Fruit fly (Drosophila melanogaster) whole organism, embryonic: ENCODE results near the gene CG31960.

Experiments
- Bteb2 ChIP-seq: fragments of 200-800 bp; sonication (Bioruptor generic); optimal IDR thresholded peaks from 2 replicates; lab custom pipeline; 2016; ENCODE audit warnings: missing biosample characterization, missing genetic modification characterization
- CG10321 ChIP-seq: fragments of 200-800 bp; sonication (Bioruptor generic); IDR thresholded peaks from 2 replicates; pipeline ENCODE4 v1.3.6; 2022; ENCODE audit warnings: missing biosample characterization, missing genetic modification characterization
- CG12104 ChIP-seq: fragments of 200-800 bp; sonication (Bioruptor generic); optimal IDR thresholded peaks from 3 replicates; lab custom pipeline; 2016; ENCODE audit warnings: missing biosample characterization, missing genetic modification characterization
- CG12299 ChIP-seq: fragments of 200-800 bp; sonication (Bioruptor generic); optimal IDR thresholded peaks from 2 replicates; lab custom pipeline; 2018; ENCODE audit warnings: missing biosample characterization, mild to moderate bottlenecking, missing genetic modification characterization
- CG14050 ChIP-seq: fragments of 200-800 bp; sonication (Bioruptor generic); IDR thresholded peaks from 3 replicates; pipeline ENCODE4 v1.3.6; 2022; ENCODE audit warnings: missing biosample characterization, missing genetic modification characterization
- CG14441 ChIP-seq: fragments of 200-800 bp; sonication (Bioruptor generic); IDR thresholded peaks from 2 replicates; pipeline ENCODE4 v1.3.6; 2022; ENCODE audit warnings: missing biosample characterization, missing genetic modification characterization
- CG17912 ChIP-seq: fragments of 200-800 bp; sonication (Bioruptor generic); optimal IDR thresholded peaks from 2 replicates; lab custom pipeline; 2018; ENCODE audit warnings: missing biosample characterization, mild to moderate bottlenecking, missing genetic modification characterization
- CG2199 ChIP-seq: fragments of 200-800 bp; sonication (Bioruptor generic); IDR thresholded peaks from 3 replicates; pipeline ENCODE4 v1.3.6; 2022; ENCODE audit warnings: missing biosample characterization, missing genetic modification characterization
- CG30431 ChIP-seq: fragments of 200-800 bp; sonication (Bioruptor generic); optimal IDR thresholded peaks from 2 replicates; lab custom pipeline; 2017; ENCODE audit warnings: missing biosample characterization, missing genetic modification characterization
- CG3163 ChIP-seq: fragments of 200-800 bp; sonication (Bioruptor generic); optimal IDR thresholded peaks from 3 replicates; lab custom pipeline; 2016; ENCODE audit warnings: missing biosample characterization, missing genetic modification characterization
- CG4820 ChIP-seq: fragments of 200-800 bp; sonication (Bioruptor generic); optimal IDR thresholded peaks from 3 replicates; lab custom pipeline; 2016; ENCODE audit warnings: missing biosample characterization, missing genetic modification characterization
- CG6791 ChIP-seq: fragments of 200-800 bp; sonication (Bioruptor generic); IDR thresholded peaks from 3 replicates; pipeline ENCODE4 v1.3.6; 2022; ENCODE audit warnings: missing biosample characterization, missing genetic modification characterization; ENCODE audit not compliant: partially characterized antibody
- CG7372 ChIP-seq: fragments of 200-800 bp; sonication (Bioruptor generic); IDR thresholded peaks from 2 replicates; pipeline ENCODE4 v1.3.6; 2022; ENCODE audit warnings: missing biosample characterization, missing genetic modification characterization
- CG9932 ChIP-seq: fragments of 200-800 bp; sonication (Bioruptor generic); IDR thresholded peaks from 2 replicates; pipeline ENCODE4 v1.3.6; 2022; ENCODE audit warnings: missing biosample characterization, missing genetic modification characterization
- D19B ChIP-seq: fragments of 200-800 bp; sonication (Bioruptor generic); optimal IDR thresholded peaks from 2 replicates; lab custom pipeline; 2017; ENCODE audit warnings: missing biosample characterization, mild to moderate bottlenecking, missing genetic modification characterization
- Dbx ChIP-seq: fragments of 200-800 bp; sonication (Bioruptor generic); IDR thresholded peaks from 3 replicates; pipeline ENCODE4 v1.3.6; 2022; ENCODE audit warnings: missing biosample characterization, missing genetic modification characterization
- HHEX ChIP-seq: fragments of 200-800 bp; sonication (Bioruptor generic); optimal IDR thresholded peaks from 3 replicates; lab custom pipeline; 2017; ENCODE audit warnings: missing biosample characterization, mild to moderate bottlenecking, missing genetic modification characterization, missing genetic modification reagents
- HLHmδ ChIP-seq: fragments of 200-800 bp; sonication (Bioruptor generic); optimal IDR thresholded peaks from 2 replicates; lab custom pipeline; 2018; ENCODE audit warnings: missing biosample characterization, mild to moderate bottlenecking, missing genetic modification characterization, moderate library complexity
- Hr51 ChIP-seq, 2 experiments: fragments of 200-800 bp; sonication (Bioruptor generic); optimal IDR thresholded peaks; 2 replicates in 1 of 2; 3 replicates in 1 of 2; lab custom pipeline; 2016 to 2018; ENCODE audit warnings: missing biosample characterization in 2 of 2, missing genetic modification characterization in 2 of 2, mild to moderate bottlenecking in 1 of 2, moderate library complexity in 1 of 2
- Kr ChIP-seq: fragments of 200-800 bp; sonication (Bioruptor generic); optimal IDR thresholded peaks from 2 replicates; lab custom pipeline; 2017; ENCODE audit warnings: missing biosample characterization, mild to moderate bottlenecking, missing genetic modification characterization
- Mes4 ChIP-seq: fragments of 200-800 bp; sonication (Bioruptor generic); optimal IDR thresholded peaks from 2 replicates; lab custom pipeline; 2016; ENCODE audit warnings: missing biosample characterization, missing genetic modification characterization
- Myb ChIP-seq: fragments of 200-800 bp; sonication (Bioruptor generic); optimal IDR thresholded peaks from 2 replicates; lab custom pipeline; 2016; ENCODE audit warnings: missing biosample characterization, missing genetic modification characterization
- NK7.1 ChIP-seq: fragments of 200-800 bp; sonication (Bioruptor generic); optimal IDR thresholded peaks from 3 replicates; lab custom pipeline; 2016; ENCODE audit warnings: missing biosample characterization, missing genetic modification characterization
- Nf-YA ChIP-seq: fragments of 200-800 bp; sonication (Bioruptor generic); IDR thresholded peaks from 2 replicates; pipeline ENCODE4 v1.3.6; 2022; ENCODE audit warnings: missing biosample characterization, missing genetic modification characterization
- Ravus ChIP-seq: fragments of 200-800 bp; sonication (Bioruptor generic); IDR thresholded peaks from 2 replicates; pipeline ENCODE4 v1.3.6; 2022; ENCODE audit warnings: missing biosample characterization, missing genetic modification characterization
- Sox100B ChIP-seq: fragments of 200-800 bp; sonication (Bioruptor generic); optimal IDR thresholded peaks from 3 replicates; lab custom pipeline; 2018; ENCODE audit warnings: missing biosample characterization, mild to moderate bottlenecking, missing genetic modification characterization
- Sox102F ChIP-seq: fragments of 200-800 bp; sonication (Bioruptor generic); optimal IDR thresholded peaks from 2 replicates; lab custom pipeline; 2018; ENCODE audit warnings: missing biosample characterization, mild to moderate bottlenecking, missing genetic modification characterization, moderate library complexity
- Xbp1 ChIP-seq: fragments of 200-800 bp; sonication (Bioruptor generic); optimal IDR thresholded peaks from 3 replicates; lab custom pipeline; 2016; ENCODE audit warnings: missing biosample characterization, mild to moderate bottlenecking, missing genetic modification characterization
- ab ChIP-seq: fragments of 200-800 bp; sonication (Bioruptor generic); optimal IDR thresholded peaks from 2 replicates; lab custom pipeline; 2016; ENCODE audit warnings: missing biosample characterization, missing genetic modification characterization
- caup ChIP-seq: fragments of 200-800 bp; sonication (Bioruptor generic); optimal IDR thresholded peaks from 3 replicates; lab custom pipeline; 2017; ENCODE audit warnings: missing biosample characterization, mild to moderate bottlenecking, missing genetic modification characterization, moderate library complexity; ENCODE audit not compliant: severe bottlenecking
- chif ChIP-seq, 2 experiments: fragments of 200-800 bp; sonication (Bioruptor generic); optimal IDR thresholded peaks; 3 replicates each; lab custom pipeline; 2016; ENCODE audit warnings: missing biosample characterization in 2 of 2, missing genetic modification characterization in 2 of 2
- crp ChIP-seq, 2 experiments: fragments of 200-800 bp; sonication (Bioruptor generic); optimal IDR thresholded peaks; 2 replicates in 1 of 2; 3 replicates in 1 of 2; lab custom pipeline; 2017; ENCODE audit warnings: missing biosample characterization in 2 of 2, missing genetic modification characterization in 2 of 2, mild to moderate bottlenecking in 1 of 2, moderate library complexity in 1 of 2
- dmrt11E ChIP-seq: fragments of 200-800 bp; sonication (Bioruptor generic); optimal IDR thresholded peaks from 3 replicates; lab custom pipeline; 2018; ENCODE audit warnings: missing biosample characterization, mild to moderate bottlenecking, missing genetic modification characterization, moderate library complexity
- dpn ChIP-seq, 2 experiments: fragments of 200-800 bp; sonication (Bioruptor generic); optimal IDR thresholded peaks; 3 replicates each; lab custom pipeline; 2016; ENCODE audit warnings: missing biosample characterization in 2 of 2, missing genetic modification characterization in 2 of 2
- en ChIP-seq: fragments of 200-800 bp; sonication (Bioruptor generic); optimal IDR thresholded peaks from 2 replicates; lab custom pipeline; 2016; ENCODE audit warnings: missing biosample characterization, missing genetic modification characterization
- esg ChIP-seq: fragments of 200-800 bp; sonication (Bioruptor generic); conservative IDR thresholded peaks from 2 replicates; pipeline ENCODE4 v1.3.6; 2022; ENCODE audit warnings: missing biosample characterization, missing genetic modification characterization
- fd102C ChIP-seq: fragments of 200-800 bp; sonication (Bioruptor generic); optimal IDR thresholded peaks from 2 replicates; lab custom pipeline; 2018; ENCODE audit warnings: missing biosample characterization, mild to moderate bottlenecking, missing genetic modification characterization, moderate library complexity
- fd96Cb ChIP-seq: fragments of 200-800 bp; sonication (Bioruptor generic); optimal IDR thresholded peaks from 2 replicates; lab custom pipeline; 2018; ENCODE audit warnings: missing biosample characterization, mild to moderate bottlenecking, missing genetic modification characterization, moderate library complexity
- ftz-f1 ChIP-seq: fragments of 200-800 bp; sonication (Bioruptor generic); optimal IDR thresholded peaks from 2 replicates; lab custom pipeline; 2016; ENCODE audit warnings: missing biosample characterization, missing genetic modification characterization
- grau ChIP-seq: fragments of 200-800 bp; optimal IDR thresholded peaks from 3 replicates; lab custom pipeline; 2019; ENCODE audit warnings: missing biosample characterization, mild to moderate bottlenecking, missing genetic modification characterization, moderate library complexity
- gro ChIP-seq: fragments of 200-800 bp; sonication (Bioruptor generic); optimal IDR thresholded peaks from 2 replicates; lab custom pipeline; 2016; ENCODE audit warnings: missing biosample characterization, missing genetic modification characterization
- oc ChIP-seq: fragments of 200-800 bp; sonication (Bioruptor generic); optimal IDR thresholded peaks from 2 replicates; lab custom pipeline; 2018; ENCODE audit warnings: missing biosample characterization, mild to moderate bottlenecking, missing genetic modification characterization, moderate library complexity
- pho ChIP-seq: fragments of 200-800 bp; sonication (Bioruptor generic); optimal IDR thresholded peaks from 2 replicates; lab custom pipeline; 2016; ENCODE audit warnings: missing biosample characterization, missing genetic modification characterization
- row ChIP-seq: fragments of 200-800 bp; sonication (Bioruptor generic); IDR thresholded peaks from 3 replicates; pipeline ENCODE4 v1.3.6; 2022; ENCODE audit warnings: missing biosample characterization, missing genetic modification characterization
- schlank ChIP-seq: fragments of 200-800 bp; sonication (Bioruptor generic); optimal IDR thresholded peaks from 2 replicates; lab custom pipeline; 2018; ENCODE audit warnings: missing biosample characterization, mild to moderate bottlenecking, missing genetic modification characterization
- sd ChIP-seq: fragments of 200-800 bp; sonication (Bioruptor generic); optimal IDR thresholded peaks from 3 replicates; lab custom pipeline; 2018; ENCODE audit warnings: missing biosample characterization, mild to moderate bottlenecking, missing genetic modification characterization, moderate library complexity
- tgo ChIP-seq: fragments of 200-800 bp; sonication (Bioruptor generic); IDR thresholded peaks from 3 replicates; pipeline ENCODE4 v1.3.6; 2022; ENCODE audit warnings: missing biosample characterization, missing genetic modification characterization
- tin ChIP-seq: fragments of 200-800 bp; sonication (Bioruptor generic); optimal IDR thresholded peaks from 3 replicates; lab custom pipeline; 2016; ENCODE audit warnings: missing biosample characterization, missing genetic modification characterization
- tio ChIP-seq: fragments of 200-800 bp; sonication (Bioruptor generic); optimal IDR thresholded peaks from 2 replicates; lab custom pipeline; 2017; ENCODE audit warnings: missing biosample characterization, missing genetic modification characterization, inconsistent platforms

The CG31960 gene

dm6 chr2L:3778157-3779060 lies 6.3 kb upstream of the CG31960 start (continued):
- TF ChIP-seq Dbx (GFP tag; lab: Robert Waterston, UW) (no peak), row (GFP tag; lab: Robert Waterston, UW) (peak; percentile 39; the same call in 1 of the 3 replicates), Hr51 (GFP tag; optimal IDR thresholded peaks at IDR 0.05; lab: Kevin White, UChicago) (peak in 1 of 2 experiments; percentile 56), en (no peak), CG2199 (GFP tag; lab: Robert Waterston, UW) (peak; percentile 60; the same call in 1 of the 3 replicates), schlank (no peak), ab (GFP tag; lab: Kevin White, UChicago) (no peak), tgo (GFP tag; lab: Robert Waterston, UW) (no peak), Sox102F (GFP tag; lab: Kevin White, UChicago) (peak; percentile 64), CG10321 (peak; percentile 9; the same call in 1 of the 2 replicates), fd96Cb (peak; percentile 39), Bteb2 (GFP tag; lab: Kevin White, UChicago) (no peak), dmrt11E (tag; lab: Kevin White, UChicago) (peak; percentile 42), HHEX (GFP tag; lab: Kevin White, UChicago) (peak; percentile 15), caup (peak; percentile 34), gro (GFP tag; lab: Kevin White, UChicago) (peak; percentile 63), Sox100B (peak; percentile 1), CG30431 (GFP tag; lab: Kevin White, UChicago) (no peak), fd102C (no peak), CG4820 (GFP tag; lab: Kevin White, UChicago) (no peak), pho (no peak), HLHmδ (GFP tag; lab: Kevin White, UChicago) (no peak), CG9932 (no peak), Nf-YA (GFP tag; lab: Robert Waterston, UW) (no peak), Mes4 (GFP tag; lab: Kevin White, UChicago) (no peak), grau (tag; lab: Kevin White, UChicago) (peak; percentile 40), oc (tag; lab: Kevin White, UChicago) (peak; percentile 25), CG3163 (GFP tag; lab: Kevin White, UChicago) (no peak)

dm6 chr2L:3779143-3779788 lies 5.5 kb upstream of the CG31960 start:
- TF ChIP-seq CG12299 (tag; lab: Kevin White, UChicago) (no peak), CG14050 (GFP tag; lab: Robert Waterston, UW) (no peak), Xbp1 (GFP tag; lab: Kevin White, UChicago) (no peak), CG12104 (peak; percentile 45), CG7372 (GFP tag; lab: Robert Waterston, UW) (no peak), crp (GFP tag; optimal IDR thresholded peaks at IDR 0.05; lab: Kevin White, UChicago) (no peak), esg (GFP tag; lab: Robert Waterston, UW) (no peak), tin (GFP tag; lab: Kevin White, UChicago) (no peak), D19B (GFP tag; lab: Kevin White, UChicago) (peak; percentile 94), CG14441 (GFP tag; lab: Robert Waterston, UW) (no peak), CG6791 (GFP tag; lab: Robert Waterston, UW) (no peak), chif (GFP tag; optimal IDR thresholded peaks at IDR 0.05; lab: Kevin White, UChicago) (no peak), tio (GFP tag; lab: Kevin White, UChicago) (peak; percentile 44), CG17912 (GFP tag; lab: Kevin White, UChicago) (no peak), NK7.1 (GFP tag; lab: Kevin White, UChicago) (no peak), Ravus (GFP tag; lab: Robert Waterston, UW) (no peak), sd (tag; lab: Kevin White, UChicago) (peak; percentile 67), Myb (GFP tag; lab: Kevin White, UChicago) (no peak), ftz-f1 (GFP tag; lab: Kevin White, UChicago) (no peak), dpn (GFP tag; optimal IDR thresholded peaks at IDR 0.05; lab: Kevin White, UChicago) (no peak), Kr (no peak)
